Fruit fly (Drosophila melanogaster) whole organism, prepupa: ENCODE results near the gene CG14230.

Experiments used
- Blimp-1 ChIP-seq: fragments of 200-800 bp; sonication (Bioruptor generic); optimal IDR thresholded peaks from 3 replicates; lab custom pipeline; 2017; ENCODE audit warnings: missing biosample characterization, missing genetic modification characterization, mild to moderate bottlenecking, moderate library complexity, missing genetic modification reagents
- CG10669 ChIP-seq: fragments of 200-800 bp; sonication (Bioruptor generic); optimal IDR thresholded peaks from 3 replicates; lab custom pipeline; 2018; ENCODE audit warnings: missing biosample characterization, mild to moderate bottlenecking, missing genetic modification characterization, moderate library complexity
- CG11762 ChIP-seq: fragments of 200-800 bp; sonication (Bioruptor generic); optimal IDR thresholded peaks from 3 replicates; lab custom pipeline; 2016; ENCODE audit warnings: missing biosample characterization, missing genetic modification characterization; ENCODE audit not compliant: insufficient read depth
- CG11902 ChIP-seq: fragments of 200-800 bp; sonication (Bioruptor generic); optimal IDR thresholded peaks from 3 replicates; lab custom pipeline; 2016; ENCODE audit warnings: missing biosample characterization, missing genetic modification characterization
- CG15336 ChIP-seq: fragments of 200-800 bp; sonication (Bioruptor generic); IDR thresholded peaks from 2 replicates; pipeline ENCODE4 v1.3.6; 2022; ENCODE audit warnings: missing biosample characterization, missing genetic modification characterization
- CG1621 ChIP-seq: fragments of 200-800 bp; sonication (Bioruptor generic); optimal IDR thresholded peaks from 3 replicates; lab custom pipeline; 2018; ENCODE audit warnings: missing biosample characterization, mild to moderate bottlenecking, missing genetic modification characterization
- CG16779 ChIP-seq: fragments of 200-800 bp; sonication (Bioruptor generic); optimal IDR thresholded peaks from 3 replicates; lab custom pipeline; 2017; ENCODE audit warnings: missing biosample characterization, mild to moderate bottlenecking, missing genetic modification characterization
- CG31627 ChIP-seq: fragments of 200-800 bp; sonication (Bioruptor generic); optimal IDR thresholded peaks from 3 replicates; lab custom pipeline; 2016; ENCODE audit warnings: missing biosample characterization, missing genetic modification characterization
- CG32006 ChIP-seq: fragments of 200-800 bp; sonication (Bioruptor generic); optimal IDR thresholded peaks from 3 replicates; lab custom pipeline; 2017; ENCODE audit warnings: missing biosample characterization, mild to moderate bottlenecking, missing genetic modification characterization
- CG34406 ChIP-seq: fragments of 200-800 bp; sonication (Bioruptor generic); optimal IDR thresholded peaks from 3 replicates; lab custom pipeline; 2016; ENCODE audit warnings: missing biosample characterization, missing genetic modification characterization
- CG3919 ChIP-seq: fragments of 200-800 bp; sonication (Bioruptor generic); optimal IDR thresholded peaks from 3 replicates; lab custom pipeline; 2016; ENCODE audit warnings: missing biosample characterization, missing genetic modification characterization
- CG6163 ChIP-seq: fragments of 200-800 bp; sonication (Bioruptor generic); IDR thresholded peaks from 3 replicates; pipeline ENCODE4 v1.3.6; 2022; ENCODE audit warnings: missing biosample characterization, missing genetic modification characterization
- CG6276 ChIP-seq: fragments of 200-800 bp; sonication (Bioruptor generic); optimal IDR thresholded peaks from 2 replicates; lab custom pipeline; 2017; ENCODE audit warnings: missing biosample characterization, mild to moderate bottlenecking, missing genetic modification characterization
- CG6792 ChIP-seq: fragments of 200-800 bp; sonication (Bioruptor generic); optimal IDR thresholded peaks from 3 replicates; lab custom pipeline; 2016; ENCODE audit warnings: missing biosample characterization, missing genetic modification characterization
- CG6854 ChIP-seq: fragments of 200-800 bp; sonication (Bioruptor generic); optimal IDR thresholded peaks from 2 replicates; lab custom pipeline; 2017; ENCODE audit warnings: missing biosample characterization, mild to moderate bottlenecking, missing genetic modification characterization
- CG8119 ChIP-seq: fragments of 200-800 bp; sonication (Bioruptor generic); IDR thresholded peaks from 3 replicates; pipeline ENCODE4 v1.3.6; 2022; ENCODE audit warnings: missing biosample characterization, missing genetic modification characterization
- CG8319 ChIP-seq: fragments of 200-800 bp; sonication (Bioruptor generic); optimal IDR thresholded peaks from 3 replicates; lab custom pipeline; 2016; ENCODE audit warnings: missing biosample characterization, missing genetic modification characterization
- CG9139 ChIP-seq: fragments of 200-800 bp; sonication (Bioruptor generic); optimal IDR thresholded peaks from 3 replicates; lab custom pipeline; 2017; ENCODE audit warnings: missing biosample characterization, mild to moderate bottlenecking, missing genetic modification characterization
- Eip78C ChIP-seq: fragments of 200-800 bp; sonication (Bioruptor generic); peaks from one replicate; lab custom pipeline; 2016; ENCODE audit warnings: missing biosample characterization, missing genetic modification characterization
- Eip93F ChIP-seq: fragments of 200-800 bp; sonication (Bioruptor generic); optimal IDR thresholded peaks from 2 replicates; lab custom pipeline; 2016; ENCODE audit warnings: missing biosample characterization, mild to moderate bottlenecking, missing genetic modification characterization
- Ets21C ChIP-seq: fragments of 200-800 bp; sonication (Bioruptor generic); optimal IDR thresholded peaks from 3 replicates; lab custom pipeline; 2016; ENCODE audit warnings: missing biosample characterization, missing genetic modification characterization
- Gug ChIP-seq: fragments of 200-800 bp; sonication (Bioruptor generic); IDR thresholded peaks from 2 replicates; pipeline ENCODE4 v1.3.6; 2022; ENCODE audit warnings: missing biosample characterization, missing genetic modification characterization
- Hr38 ChIP-seq: sonication (Bioruptor generic); optimal IDR thresholded peaks from 2 replicates; lab custom pipeline; 2016; ENCODE audit warnings: missing biosample characterization, missing genetic modification characterization
- Hr39 ChIP-seq: fragments of 200-800 bp; sonication (Bioruptor generic); optimal IDR thresholded peaks from 2 replicates; lab custom pipeline; 2016; ENCODE audit warnings: missing biosample characterization, missing genetic modification characterization
- Hr4 ChIP-seq: fragments of 200-800 bp; sonication (Bioruptor generic); optimal IDR thresholded peaks from 3 replicates; lab custom pipeline; 2016; ENCODE audit warnings: missing biosample characterization, missing genetic modification characterization
- Lpt ChIP-seq: fragments of 200-800 bp; sonication (Bioruptor generic); optimal IDR thresholded peaks from 3 replicates; lab custom pipeline; 2016; ENCODE audit warnings: missing biosample characterization, missing genetic modification characterization
- Met ChIP-seq: fragments of 200-800 bp; sonication (Bioruptor generic); optimal IDR thresholded peaks from 3 replicates; lab custom pipeline; 2016; ENCODE audit warnings: missing biosample characterization, missing genetic modification characterization
- OdsH ChIP-seq: fragments of 200-800 bp; sonication (Bioruptor generic); optimal IDR thresholded peaks from 3 replicates; lab custom pipeline; 2016; ENCODE audit warnings: missing biosample characterization, missing genetic modification characterization
- Sox102F ChIP-seq: fragments of 200-800 bp; sonication (Bioruptor generic); optimal IDR thresholded peaks from 2 replicates; lab custom pipeline; 2016; ENCODE audit warnings: missing biosample characterization, mild to moderate bottlenecking, missing genetic modification characterization
- Sox14 ChIP-seq: fragments of 200-800 bp; sonication (Bioruptor generic); optimal IDR thresholded peaks from 3 replicates; lab custom pipeline; 2016; ENCODE audit warnings: missing biosample characterization, missing genetic modification characterization
- Sox15 ChIP-seq: fragments of 200-800 bp; sonication (Bioruptor generic); optimal IDR thresholded peaks from 3 replicates; lab custom pipeline; 2016; ENCODE audit warnings: missing biosample characterization, missing genetic modification characterization
- achi ChIP-seq: fragments of 200-800 bp; sonication (Bioruptor generic); optimal IDR thresholded peaks from 3 replicates; lab custom pipeline; 2016; ENCODE audit warnings: missing biosample characterization, missing genetic modification characterization
- acj6 ChIP-seq: fragments of 200-800 bp; sonication (Bioruptor generic); optimal IDR thresholded peaks from 3 replicates; lab custom pipeline; 2016; ENCODE audit warnings: missing biosample characterization, missing genetic modification characterization
- dac ChIP-seq: fragments of 200-800 bp; sonication (Bioruptor generic); optimal IDR thresholded peaks from 2 replicates; lab custom pipeline; 2017; ENCODE audit warnings: missing biosample characterization, mild to moderate bottlenecking, missing genetic modification characterization
- eg ChIP-seq: fragments of 200-800 bp; sonication (Bioruptor generic); IDR thresholded peaks from 3 replicates; pipeline ENCODE4 v1.3.6; 2022; ENCODE audit warnings: missing biosample characterization, missing genetic modification characterization
- esn ChIP-seq: fragments of 200-800 bp; sonication (Bioruptor generic); optimal IDR thresholded peaks from 2 replicates; lab custom pipeline; 2016; ENCODE audit warnings: missing biosample characterization, mild to moderate bottlenecking, missing genetic modification characterization, moderate library complexity
- fd59A ChIP-seq: fragments of 200-800 bp; sonication (Bioruptor generic); optimal IDR thresholded peaks from 2 replicates; lab custom pipeline; 2017; ENCODE audit warnings: missing biosample characterization, mild to moderate bottlenecking, missing genetic modification characterization, missing genetic modification reagents
- fd85E ChIP-seq: fragments of 200-800 bp; sonication (Bioruptor generic); optimal IDR thresholded peaks from 3 replicates; lab custom pipeline; 2016; ENCODE audit warnings: missing biosample characterization, missing genetic modification characterization
- fkh ChIP-seq: fragments of 200-800 bp; sonication (Bioruptor generic); optimal IDR thresholded peaks from 3 replicates; lab custom pipeline; 2017; ENCODE audit warnings: missing biosample characterization, mild to moderate bottlenecking, missing genetic modification characterization, moderate library complexity
- lz ChIP-seq: fragments of 200-800 bp; sonication (Bioruptor generic); optimal IDR thresholded peaks from 3 replicates; lab custom pipeline; 2016; ENCODE audit warnings: missing biosample characterization, missing genetic modification characterization
- net ChIP-seq: fragments of 200-800 bp; sonication (Bioruptor generic); optimal IDR thresholded peaks from 3 replicates; lab custom pipeline; 2016; ENCODE audit warnings: missing biosample characterization, missing genetic modification characterization
- pdm3 ChIP-seq: fragments of 200-800 bp; sonication (Bioruptor generic); optimal IDR thresholded peaks from 3 replicates; lab custom pipeline; 2016; ENCODE audit warnings: missing biosample characterization, missing genetic modification characterization
- salr ChIP-seq, 2 experiments: fragments of 200-800 bp; sonication (Bioruptor generic); optimal IDR thresholded peaks; 3 replicates each; lab custom pipeline; 2016 to 2018; ENCODE audit warnings: missing biosample characterization in 2 of 2, missing genetic modification characterization in 2 of 2, mild to moderate bottlenecking in 1 of 2
- spab ChIP-seq: fragments of 200-800 bp; sonication (Bioruptor generic); optimal IDR thresholded peaks from 2 replicates; lab custom pipeline; 2017; ENCODE audit warnings: missing biosample characterization, mild to moderate bottlenecking, missing genetic modification characterization, missing genetic modification reagents
- svp ChIP-seq: fragments of 200-800 bp; sonication (Bioruptor generic); peaks from one replicate; lab custom pipeline; 2016; ENCODE audit warnings: missing biosample characterization, missing genetic modification characterization
- topi ChIP-seq: fragments of 200-800 bp; sonication (Bioruptor generic); optimal IDR thresholded peaks from 3 replicates; lab custom pipeline; 2016; ENCODE audit warnings: missing biosample characterization, missing genetic modification characterization
- vri ChIP-seq: fragments of 200-800 bp; sonication (Bioruptor generic); optimal IDR thresholded peaks from 3 replicates; lab custom pipeline; 2016; ENCODE audit warnings: missing biosample characterization, mild to moderate bottlenecking, missing genetic modification characterization

Gene CG14230

dm6 chrX:19704083-19704482 is at the start of gene CG14230, which contains the start of gene CG14232:
Gene CG14230 (plus strand): TSS chrX:19704176.
Gene CG14232 (minus strand): TSS chrX:19704259.
- TF ChIP-seq spab (GFP tag; lab: Kevin White, UChicago) = no peak
- TF ChIP-seq Gug (GFP tag; lab: Robert Waterston, UW) = no peak
- TF ChIP-seq CG6276 (GFP tag; lab: Kevin White, UChicago) = no peak
- TF ChIP-seq dac (GFP tag; lab: Kevin White, UChicago) = no peak
- TF ChIP-seq CG11902 = no peak
- TF ChIP-seq Sox14 (GFP tag; lab: Kevin White, UChicago) = peak; percentile 56
- TF ChIP-seq Hr38 (GFP tag; lab: Kevin White, UChicago) = no peak
- no peak for TF ChIP-seq CG6163 (GFP tag; lab: Robert Waterston, UW)
- TF ChIP-seq eg (GFP tag; lab: Robert Waterston, UW) = no peak
- no peak for TF ChIP-seq CG6854 (GFP tag; lab: Kevin White, UChicago)
- TF ChIP-seq Hr39 (GFP tag; lab: Kevin White, UChicago) = no peak
- TF ChIP-seq Hr4 (GFP tag; lab: Kevin White, UChicago) = no peak
- TF ChIP-seq Ets21C = no peak
- TF ChIP-seq Eip93F (GFP tag; lab: Kevin White, UChicago) = no peak
- no peak for TF ChIP-seq OdsH (GFP tag; lab: Kevin White, UChicago)
- TF ChIP-seq CG15336 (GFP tag; lab: Robert Waterston, UW) = no peak
- TF ChIP-seq salr (GFP tag; optimal IDR thresholded peaks at IDR 0.05; lab: Kevin White, UChicago) = no peak
- no peak for TF ChIP-seq CG6792 (GFP tag; lab: Kevin White, UChicago)
- no peak for TF ChIP-seq CG31627 (GFP tag; lab: Kevin White, UChicago)
- TF ChIP-seq CG8119 (GFP tag; lab: Robert Waterston, UW) = no peak
- no peak for TF ChIP-seq Sox102F (GFP tag; lab: Kevin White, UChicago)
- TF ChIP-seq pdm3 (GFP tag; lab: Kevin White, UChicago) = no peak
- no peak for TF ChIP-seq CG8319
- no peak for TF ChIP-seq topi (GFP tag; lab: Kevin White, UChicago)
- no peak for TF ChIP-seq svp (GFP tag; lab: Kevin White, UChicago)
- TF ChIP-seq vri = no peak
- TF ChIP-seq Eip78C (GFP tag; lab: Kevin White, UChicago) = peak; percentile 66
- peak; percentile 12 for TF ChIP-seq achi (GFP tag; lab: Kevin White, UChicago)
- TF ChIP-seq CG34406 (GFP tag; lab: Kevin White, UChicago) = no peak
- peak; percentile 1 for TF ChIP-seq lz (GFP tag; lab: Kevin White, UChicago)
- no peak for TF ChIP-seq Lpt (GFP tag; lab: Kevin White, UChicago)
- no peak for TF ChIP-seq fkh (GFP tag; lab: Kevin White, UChicago)
- no peak for TF ChIP-seq CG32006 (GFP tag; lab: Kevin White, UChicago)
- TF ChIP-seq CG10669 (GFP tag; lab: Kevin White, UChicago) = no peak
- no peak for TF ChIP-seq acj6 (GFP tag; lab: Kevin White, UChicago)
- no peak for TF ChIP-seq fd59A (GFP tag; lab: Kevin White, UChicago)
- TF ChIP-seq CG16779 (tag; lab: Kevin White, UChicago) = no peak
- no peak for TF ChIP-seq CG11762 (GFP tag; lab: Kevin White, UChicago)
- TF ChIP-seq Sox15 (GFP tag; lab: Kevin White, UChicago) = no peak
- TF ChIP-seq Met (GFP tag; lab: Kevin White, UChicago) = no peak
- TF ChIP-seq net = no peak
- TF ChIP-seq CG3919 (GFP tag; lab: Kevin White, UChicago) = no peak
- no peak for TF ChIP-seq fd85E (GFP tag; lab: Kevin White, UChicago)
- peak; percentile 43 for TF ChIP-seq CG1621 (tag; lab: Kevin White, UChicago)
- no peak for TF ChIP-seq Blimp-1
- no peak for TF ChIP-seq CG9139 (GFP tag; lab: Kevin White, UChicago)
- TF ChIP-seq esn (GFP tag; lab: Kevin White, UChicago) = peak; percentile 13
